Worm (Caenorhabditis elegans) whole organism, L2 larva: ENCODE results near the gene rsd-3.

Source experiments
- R02D3.7 ChIP-seq: fragments of 150-350 bp; optimal IDR thresholded peaks from 2 replicates; lab custom pipeline; 2014; ENCODE audit warnings: missing biosample characterization, missing genetic modification characterization
- ama-1 ChIP-seq: fragments of 150-350 bp; optimal IDR thresholded peaks from 2 replicates; lab custom pipeline; 2018; ENCODE audit warnings: inconsistent platforms
- nhr-11 ChIP-seq: fragments of 150-350 bp; optimal IDR thresholded peaks from 2 replicates; lab custom pipeline; 2014; ENCODE audit warnings: missing biosample characterization, missing genetic modification characterization
- sma-9 ChIP-seq, 2 experiments: fragments of 150-350 bp in 1 of 2; sonication (generic microtip) in 1 of 2; optimal IDR thresholded peaks; 2 replicates each; lab custom pipeline; 2014 to 2016; ENCODE audit warnings: missing genetic modification characterization in 2 of 2, mild to moderate bottlenecking in 1 of 2, missing biosample characterization in 1 of 2, missing compliant biosample characterization in 1 of 2, missing genetic modification reagents in 1 of 2, moderate library complexity in 1 of 2
- unc-39 ChIP-seq: fragments of 150-350 bp; optimal IDR thresholded peaks from 2 replicates; lab custom pipeline; 2014; ENCODE audit warnings: missing biosample characterization, missing genetic modification characterization

DNA sequence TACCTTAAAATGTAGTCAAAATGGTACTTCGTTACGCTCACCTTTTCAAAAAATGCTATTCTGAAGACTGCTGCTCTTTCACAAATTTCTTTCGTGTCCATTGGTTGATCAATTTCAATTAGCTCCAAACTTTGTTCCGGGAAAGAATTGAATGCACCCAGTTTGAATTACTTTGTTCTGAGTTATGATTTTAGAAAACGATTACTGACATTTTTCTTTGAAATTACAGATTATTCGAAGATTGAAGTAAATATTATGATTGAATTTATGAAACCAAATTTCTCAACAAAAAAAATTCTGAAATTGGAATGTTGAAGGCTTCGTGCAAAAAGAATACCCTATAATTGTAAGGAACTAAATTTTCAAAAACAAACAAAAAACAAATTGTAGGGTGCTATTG, 14.1 kb upstream of the rsd-3 start, which contains the start of gene Y102F5A.1:
- TF ChIP-seq nhr-11 (tag; lab: Kevin White, UChicago) (no peak), unc-39 (tag; lab: Kevin White, UChicago) (no peak), sma-9 (GFP tag; optimal IDR thresholded peaks at IDR 0.05; lab: Kevin White, UChicago) (no peak), sma-9 (tag; optimal IDR thresholded peaks at IDR 0.05; lab: Kevin White, UChicago) (no peak), ama-1 (lab: Kevin White, UChicago) (no peak), R02D3.7 (tag; lab: Kevin White, UChicago) (no peak)
